Worm (Caenorhabditis elegans) whole organism, young adult: ENCODE data around the gene Y62E10A.19.
"Not testable (repeated sequence)": the region's sequence is repeated elsewhere in the genome, so short reads cannot be mapped to it uniquely, and the experiment has no call there.

Source experiments
- ceh-40 ChIP-seq: fragments of 200-800 bp; sonication (Bioruptor generic); IDR thresholded peaks from 2 replicates; pipeline ENCODE4 v1.3.6; 2022; ENCODE audit warnings: missing genetic modification characterization, missing compliant biosample characterization
- hlh-12 ChIP-seq: sonication (generic microtip); optimal IDR thresholded peaks from 2 replicates; lab custom pipeline; 2016; ENCODE audit warnings: missing genetic modification characterization, missing compliant biosample characterization
- hmg-1.2 ChIP-seq: fragments of 200-800 bp; sonication (Bioruptor generic); IDR thresholded peaks from 2 replicates; pipeline ENCODE4 v1.3.6; 2022; ENCODE audit warnings: missing genetic modification reagents, missing genetic modification characterization, missing compliant biosample characterization
- pha-4 ChIP-seq: fragments of 150-350 bp; sonication (generic microtip); optimal IDR thresholded peaks from 2 replicates; lab custom pipeline; 2014; ENCODE audit warnings: missing biosample characterization, missing genetic modification reagents, missing genetic modification characterization
- snpc-4 ChIP-seq, 5 experiments: fragments of 150-350 bp in 1 of 5; sonication (generic microtip) in 4 of 5; optimal IDR thresholded peaks; 2 replicates each; lab custom pipeline; 2014 to 2018; ENCODE audit warnings: missing genetic modification characterization in 5 of 5, missing biosample characterization in 3 of 5, antibody characterized with exemption in 2 of 5, mild to moderate bottlenecking in 2 of 5, missing compliant biosample characterization in 2 of 5, missing genotype in 2 of 5, moderate library complexity in 2 of 5, missing genetic modification reagents in 1 of 5

ce11 chrIV:13455200-13455599 lies 47.1 kb upstream of the Y62E10A.19 start, which contains the start of gene Y38H8A.7:
- TF ChIP-seq hmg-1.2; snpc-4 (GFP tag; optimal IDR thresholded peaks at IDR 0.05; lab: Kevin White, UChicago); snpc-4 (tag; optimal IDR thresholded peaks at IDR 0.05; lab: Kevin White, UChicago); ceh-40 (GFP tag; lab: Robert Waterston, UW); pha-4 (tag; lab: Kevin White, UChicago); hlh-12 (tag; lab: Kevin White, UChicago): not testable (repeated sequence)
